Fruit fly (Drosophila melanogaster) whole organism, pupa: Measurements from ENCODE around the gene CG4830.

Experiments
- CG15710 ChIP-seq: fragments of 200-800 bp; sonication (Bioruptor generic); optimal IDR thresholded peaks from 2 replicates; lab custom pipeline; 2018; ENCODE audit warnings: missing biosample characterization, mild to moderate bottlenecking, missing genetic modification characterization, moderate library complexity
- EcR ChIP-seq: fragments of 200-800 bp; sonication (Bioruptor generic); optimal IDR thresholded peaks from 3 replicates; lab custom pipeline; 2019; ENCODE audit warnings: missing biosample characterization, missing genetic modification characterization, mild to moderate bottlenecking, moderate library complexity, missing genetic modification reagents
- Pif1A ChIP-seq: fragments of 200-800 bp; sonication (Bioruptor generic); optimal IDR thresholded peaks from 3 replicates; lab custom pipeline; 2016; ENCODE audit warnings: missing biosample characterization, missing genetic modification characterization
- rn ChIP-seq: fragments of 200-800 bp; sonication (Bioruptor generic); IDR thresholded peaks from 2 replicates; pipeline ENCODE4 v1.3.6; 2022; ENCODE audit warnings: missing biosample characterization, missing genetic modification characterization

DNA sequence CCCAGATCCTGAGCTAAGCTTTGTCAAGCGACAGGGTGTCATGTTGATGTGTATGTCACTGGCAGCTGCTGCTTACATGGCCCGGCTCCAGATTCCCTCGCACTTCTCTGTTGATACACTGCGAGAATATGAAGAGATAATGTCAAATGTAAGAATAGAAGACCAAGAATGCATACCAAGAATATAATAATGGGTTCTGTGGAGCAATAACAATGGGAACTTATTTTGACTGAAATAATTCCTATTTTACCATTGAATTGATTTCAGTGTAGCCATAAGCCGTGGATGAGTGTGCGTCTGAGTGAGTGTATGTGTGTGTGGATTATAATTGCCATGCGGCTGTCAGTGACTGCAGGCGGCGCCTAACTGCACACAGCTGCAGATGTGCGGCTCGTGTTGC is 14.1 kb downstream of the CG4830 start:
- TF ChIP-seq CG15710 (tag; lab: Kevin White, UChicago) (peak; percentile 55), EcR (no peak), Pif1A (GFP tag; lab: Kevin White, UChicago) (peak; percentile 8), rn (GFP tag; lab: Robert Waterston, UW) (no peak)
